Fruit fly (Drosophila melanogaster): ENCODE results near the gene CG42371.

DNA sequence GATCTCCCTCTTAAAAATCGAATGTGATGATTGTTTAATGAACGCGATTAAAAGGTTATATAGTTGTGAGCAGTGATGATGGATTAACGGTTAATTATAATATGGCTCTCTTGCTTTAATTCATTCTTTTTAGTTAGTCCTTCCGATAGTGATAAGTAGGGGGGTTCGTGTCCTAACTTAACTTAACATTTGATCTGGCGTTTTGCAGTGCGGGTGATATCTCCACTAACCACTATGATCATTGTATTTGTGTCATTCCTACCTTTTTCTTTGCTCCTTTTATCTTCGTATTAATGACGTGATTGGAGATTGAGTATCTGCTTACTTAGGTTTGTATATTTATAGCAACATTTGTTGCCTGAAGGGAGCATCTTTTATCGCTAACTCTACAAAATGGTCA lies 21.7 kb downstream of the CG42371 start:
- TF ChIP-seq CG34224 (GFP tag; IDR thresholded peaks at IDR 0.05; ENCODE audit: partially characterized antibody) = no peak
- no peak for TF ChIP-seq CG17568 (GFP tag; optimal IDR thresholded peaks at IDR 0.05)
- TF ChIP-seq CG10654 (GFP tag; optimal IDR thresholded peaks at IDR 0.05) = no peak
- no peak for TF ChIP-seq Sry-β (GFP tag; optimal IDR thresholded peaks at IDR 0.05)
- TF ChIP-seq CG1024 (GFP tag; IDR thresholded peaks at IDR 0.05) = no peak

Measured in whole organism, embryonic.